Fruit fly (Drosophila melanogaster): Measurements from ENCODE around the gene CG10681.

The CG10681 gene

DNA sequence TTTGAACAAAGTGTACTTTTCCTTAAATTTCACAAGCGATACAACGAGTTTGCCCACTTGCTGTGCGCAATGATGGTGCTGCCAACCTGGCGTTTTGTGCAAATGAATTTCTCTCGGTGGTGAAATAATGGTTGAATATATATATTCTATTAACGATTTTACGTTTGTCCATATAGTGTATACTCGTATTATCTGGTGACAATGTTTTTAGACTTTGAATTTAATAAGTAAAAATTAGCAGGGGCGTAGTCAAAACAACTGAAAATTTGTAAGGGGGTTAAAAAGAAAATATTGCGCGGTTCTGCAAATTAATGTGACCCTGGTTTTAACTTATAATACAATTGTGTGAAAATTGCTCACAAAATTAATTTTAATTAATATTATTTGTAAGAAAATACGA, 22.6 kb downstream of the CG10681 start, which contains the start of the genes ver and Gcn5 (continued):
- TF ChIP-seq crc (GFP tag; optimal IDR thresholded peaks at IDR 0.05): peak; percentile 71
- TF ChIP-seq dati (GFP tag; IDR thresholded peaks at IDR 0.05): peak; percentile 79
- TF ChIP-seq CG12219 (GFP tag; optimal IDR thresholded peaks at IDR 0.05): peak; percentile 83
- TF ChIP-seq NFAT (GFP tag; IDR thresholded peaks at IDR 0.05): peak; percentile 91
- peak; percentile 98 for TF ChIP-seq Ets65A (GFP tag)
- peak; percentile 88 for TF ChIP-seq pho (GFP tag; optimal IDR thresholded peaks at IDR 0.05)
- peak; percentile 93 for TF ChIP-seq E2f1 (GFP tag; IDR thresholded peaks at IDR 0.05)
- TF ChIP-seq wor (GFP tag; IDR thresholded peaks at IDR 0.05): peak; percentile 88
- no peak for TF ChIP-seq sc (optimal IDR thresholded peaks at IDR 0.05)
- peak; percentile 73 for TF ChIP-seq sc (GFP tag; optimal IDR thresholded peaks at IDR 0.05)
- TF ChIP-seq br (optimal IDR thresholded peaks at IDR 0.05): no peak
- TF ChIP-seq CG2116 (GFP tag; optimal IDR thresholded peaks at IDR 0.05): peak; percentile 81
- TF ChIP-seq trem (tag; optimal IDR thresholded peaks at IDR 0.05): peak; percentile 100
- TF ChIP-seq onecut (GFP tag; IDR thresholded peaks at IDR 0.05): peak; percentile 84
- peak; percentile 45 for TF ChIP-seq CG9876 (GFP tag; optimal IDR thresholded peaks at IDR 0.05)
- peak; percentile 89 for TF ChIP-seq ara (GFP tag; IDR thresholded peaks at IDR 0.05)
- TF ChIP-seq hbn (GFP tag; IDR thresholded peaks at IDR 0.05; ENCODE audit: partially characterized antibody): no peak
- TF ChIP-seq CG10209 (GFP tag; optimal IDR thresholded peaks at IDR 0.05): peak; percentile 95
- peak; percentile 95 for TF ChIP-seq gem (tag; optimal IDR thresholded peaks at IDR 0.05)
- peak; percentile 11 for TF ChIP-seq da (GFP tag; optimal IDR thresholded peaks at IDR 0.05)
- no peak for TF ChIP-seq hb (GFP tag; IDR thresholded peaks at IDR 0.05; ENCODE audit: partially characterized antibody)
- peak; percentile 91 for TF ChIP-seq CG3847 (GFP tag; IDR thresholded peaks at IDR 0.05)
- no peak for TF ChIP-seq CG1832 (GFP tag; optimal IDR thresholded peaks at IDR 0.05)
- TF ChIP-seq CG12299 (tag; optimal IDR thresholded peaks at IDR 0.05): peak; percentile 88
- peak; percentile 80 for TF ChIP-seq CG9609 (GFP tag; optimal IDR thresholded peaks at IDR 0.05)
- no peak for TF ChIP-seq prd (optimal IDR thresholded peaks at IDR 0.05)
- TF ChIP-seq prd (GFP tag; IDR thresholded peaks at IDR 0.05): peak; percentile 97
- TF ChIP-seq Fer3 (tag; optimal IDR thresholded peaks at IDR 0.05): peak; percentile 92
- peak; percentile 92 for TF ChIP-seq ranshi (GFP tag; IDR thresholded peaks at IDR 0.05)
- peak; percentile 73 for TF ChIP-seq eyg (GFP tag; optimal IDR thresholded peaks at IDR 0.05)
- TF ChIP-seq jigr1 (GFP tag; IDR thresholded peaks at IDR 0.05): peak; percentile 86
- peak; percentile 87 for TF ChIP-seq CG2202 (tag; optimal IDR thresholded peaks at IDR 0.05)
- peak; percentile 93 for TF ChIP-seq CG11456 (GFP tag; IDR thresholded peaks at IDR 0.05)
- TF ChIP-seq CG17802 (tag; optimal IDR thresholded peaks at IDR 0.05): peak; percentile 70
- no peak for TF ChIP-seq CG17568 (GFP tag; optimal IDR thresholded peaks at IDR 0.05)
- TF ChIP-seq dysf (GFP tag; IDR thresholded peaks at IDR 0.05): peak; percentile 95
- TF ChIP-seq BtbVII (GFP tag; optimal IDR thresholded peaks at IDR 0.05): peak; percentile 90
- TF ChIP-seq MBD-R2 (GFP tag; IDR thresholded peaks at IDR 0.05): peak; percentile 87
- peak; percentile 92 for TF ChIP-seq Dek (tag; optimal IDR thresholded peaks at IDR 0.05)
- TF ChIP-seq CG18476 (GFP tag; optimal IDR thresholded peaks at IDR 0.05): peak; percentile 92
- TF ChIP-seq Ets97D (GFP tag; optimal IDR thresholded peaks at IDR 0.05): peak; percentile 85
- TF ChIP-seq CG5180 (GFP tag; optimal IDR thresholded peaks at IDR 0.05): peak; percentile 74
- peak; percentile 86 for TF ChIP-seq Chrac-16 (GFP tag; optimal IDR thresholded peaks at IDR 0.05)
- peak; percentile 94 for TF ChIP-seq CG17328 (GFP tag; IDR thresholded peaks at IDR 0.05)
- peak; percentile 90 for TF ChIP-seq chn (GFP tag; optimal IDR thresholded peaks at IDR 0.05)
- peak; percentile 84 for TF ChIP-seq sug (tag; optimal IDR thresholded peaks at IDR 0.05)
- no peak for TF ChIP-seq sna (GFP tag; IDR thresholded peaks at IDR 0.05; ENCODE audit: partially characterized antibody)
- TF ChIP-seq CG3838 (GFP tag; optimal IDR thresholded peaks at IDR 0.05): peak; percentile 70
- peak; percentile 93 for TF ChIP-seq CG30403 (GFP tag; optimal IDR thresholded peaks at IDR 0.05)
- peak; percentile 81 for TF ChIP-seq Taf1 (GFP tag; IDR thresholded peaks at IDR 0.05)
- peak; percentile 79 for TF ChIP-seq dimm (GFP tag; IDR thresholded peaks at IDR 0.05)
- TF ChIP-seq ftz-f1 (GFP tag; optimal IDR thresholded peaks at IDR 0.05): peak; percentile 32
- peak; percentile 80 for TF ChIP-seq CG31388 (GFP tag; optimal IDR thresholded peaks at IDR 0.05)
